Fruit fly (Drosophila melanogaster): Measurements from ENCODE around the gene osy.

Gene osy

DNA sequence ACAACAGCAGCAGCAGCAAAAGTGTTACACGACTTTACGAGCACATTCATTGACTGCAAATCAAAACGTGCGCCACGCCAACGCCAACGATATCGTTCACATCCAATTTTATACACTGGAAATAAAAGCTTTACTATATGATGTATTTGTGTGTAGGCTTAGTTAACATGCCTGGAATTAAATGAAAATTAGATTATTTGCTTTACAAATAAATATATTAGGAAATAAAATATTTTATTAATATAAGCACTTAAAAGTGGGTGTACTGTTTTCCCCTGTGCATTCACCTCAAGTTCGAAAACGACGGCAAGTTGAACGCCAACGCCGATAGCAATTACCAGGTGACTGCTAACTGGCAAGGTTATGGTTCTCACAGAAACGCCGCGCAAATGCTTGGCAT is 91.6 kb downstream of the osy start:
- TF ChIP-seq Jra (GFP tag; optimal IDR thresholded peaks at IDR 0.05) = no peak
- no peak for TF ChIP-seq Hr83 (GFP tag; optimal IDR thresholded peaks at IDR 0.05; ENCODE audit: poor library complexity, severe bottlenecking)
- TF ChIP-seq woc (GFP tag; optimal IDR thresholded peaks at IDR 0.05) = no peak
- no peak for TF ChIP-seq ey (GFP tag; optimal IDR thresholded peaks at IDR 0.05)
- no peak for TF ChIP-seq CG32264 (GFP tag; optimal IDR thresholded peaks at IDR 0.05)
- no peak for TF ChIP-seq GATAd (GFP tag; optimal IDR thresholded peaks at IDR 0.05)

Data from whole organism, wandering third instar larva.